Worm (Caenorhabditis elegans) whole organism, L4 larva: ENCODE results near the gene dpf-1.
A peak's percentile ranks its signal among the peaks of the same experiment; 100 is the strongest.

ENCODE experiments used
- F26F4.8 ChIP-seq: fragments of 200-800 bp; sonication (Bioruptor generic); conservative IDR thresholded peaks from 2 replicates; pipeline ENCODE4 v1.3.6; 2022; ENCODE audit warnings: missing genetic modification characterization, missing compliant biosample characterization
- F44E2.7 ChIP-seq: fragments of 200-800 bp; sonication (Bioruptor generic); IDR thresholded peaks from 2 replicates; pipeline ENCODE4 v2.1.2; 2022; ENCODE audit warnings: missing genetic modification characterization, missing compliant biosample characterization
- T26A8.4 ChIP-seq: fragments of 200-800 bp; sonication (Bioruptor generic); IDR thresholded peaks from 2 replicates; pipeline ENCODE4 v1.3.6; 2022; ENCODE audit warnings: missing genetic modification characterization, missing compliant biosample characterization
- Y105C5A.15 ChIP-seq: fragments of 200-800 bp; sonication (Bioruptor generic); IDR thresholded peaks from 2 replicates; pipeline ENCODE4 v1.3.6; 2022; ENCODE audit warnings: missing genetic modification characterization, missing compliant biosample characterization
- Y75B8A.6 ChIP-seq: fragments of 200-800 bp; sonication (Bioruptor generic); IDR thresholded peaks from 2 replicates; pipeline ENCODE4 v1.3.6; 2022; ENCODE audit warnings: missing genetic modification reagents, missing genetic modification characterization, missing compliant biosample characterization
- aha-1 ChIP-seq: fragments of 150-350 bp; peaks from one replicate; lab custom pipeline; 2014; ENCODE audit warnings: missing biosample characterization, missing genetic modification characterization
- ama-1 ChIP-seq: fragments of 150-350 bp; optimal IDR thresholded peaks from 2 replicates; lab custom pipeline; 2014; ENCODE audit warnings: inconsistent platforms, mixed read lengths
- arid-1 ChIP-seq: fragments of 200-800 bp; sonication (Bioruptor generic); conservative IDR thresholded peaks from 2 replicates; pipeline ENCODE4 v1.3.6; 2022; ENCODE audit warnings: missing genetic modification reagents, missing genetic modification characterization, missing compliant biosample characterization
- ceh-20 ChIP-seq: fragments of 200-800 bp; sonication (Bioruptor generic); IDR thresholded peaks from 2 replicates; pipeline ENCODE4 v1.3.6; 2022; ENCODE audit warnings: missing genetic modification reagents, missing genetic modification characterization, missing compliant biosample characterization
- ces-1 ChIP-seq: fragments of 150-350 bp; sonication (generic microtip); optimal IDR thresholded peaks from 4 replicates; lab custom pipeline; 2014; ENCODE audit warnings: missing biosample characterization, missing genetic modification reagents, missing genetic modification characterization
- daf-16 ChIP-seq, 3 experiments: sonication (generic microtip); optimal IDR thresholded peaks; 2 replicates each; lab custom pipeline; 2016 to 2017; ENCODE audit warnings: missing genetic modification characterization in 3 of 3, missing genetic modification reagents in 3 of 3, mild to moderate bottlenecking in 2 of 3, missing compliant biosample characterization in 2 of 3, missing biosample characterization in 1 of 3, moderate library complexity in 1 of 3
- dmd-6 ChIP-seq: fragments of 200-800 bp; sonication (Bioruptor generic); IDR thresholded peaks from 2 replicates; pipeline ENCODE4 v1.3.6; 2022; ENCODE audit warnings: missing genetic modification reagents, missing genetic modification characterization, missing compliant biosample characterization
- dmd-8 ChIP-seq: fragments of 200-800 bp; sonication (Bioruptor generic); IDR thresholded peaks from 2 replicates; pipeline ENCODE4 v1.3.6; 2022; ENCODE audit warnings: missing genetic modification characterization, missing compliant biosample characterization
- dpl-1 ChIP-seq: fragments of 150-350 bp; optimal IDR thresholded peaks from 2 replicates; lab custom pipeline; 2014; ENCODE audit warnings: missing biosample characterization, missing genetic modification reagents, missing genetic modification characterization
- duxl-1 ChIP-seq: sonication (generic microtip); optimal IDR thresholded peaks from 2 replicates; lab custom pipeline; 2016; ENCODE audit warnings: mild to moderate bottlenecking, missing genetic modification characterization, moderate library complexity, missing compliant biosample characterization; ENCODE audit not compliant: poor library complexity
- dve-1 ChIP-seq: sonication (generic microtip); optimal IDR thresholded peaks from 2 replicates; lab custom pipeline; 2017; ENCODE audit warnings: antibody characterized with exemption, mild to moderate bottlenecking, missing genetic modification characterization, missing compliant biosample characterization; ENCODE audit not compliant: insufficient read depth
- egl-43 ChIP-seq: fragments of 200-800 bp; sonication (Bioruptor generic); IDR thresholded peaks from 2 replicates; pipeline ENCODE4 v1.3.6; 2022; ENCODE audit warnings: missing genetic modification reagents, missing genetic modification characterization, missing compliant biosample characterization
- gei-8 ChIP-seq: fragments of 200-800 bp; sonication (Bioruptor generic); optimal IDR thresholded peaks from 2 replicates; lab custom pipeline; 2018; ENCODE audit warnings: mild to moderate bottlenecking, missing genetic modification characterization, missing compliant biosample characterization
- hlh-11 ChIP-seq: fragments of 200-800 bp; sonication (Bioruptor generic); optimal IDR thresholded peaks from 2 replicates; lab custom pipeline; 2018; ENCODE audit warnings: mild to moderate bottlenecking, missing genetic modification characterization, missing compliant biosample characterization
- hmg-1.1 ChIP-seq: fragments of 200-800 bp; sonication (Bioruptor generic); IDR thresholded peaks from 2 replicates; pipeline ENCODE4 v1.3.6; 2022; ENCODE audit warnings: missing genetic modification reagents, missing genetic modification characterization, missing compliant biosample characterization
- jun-1 ChIP-seq: fragments of 150-350 bp; optimal IDR thresholded peaks from 2 replicates; lab custom pipeline; 2014; ENCODE audit warnings: missing biosample characterization, missing genetic modification reagents, missing genetic modification characterization
- lim-7 ChIP-seq: fragments of 200-800 bp; sonication (Bioruptor generic); IDR thresholded peaks from 2 replicates; pipeline ENCODE4 v1.3.6; 2022; ENCODE audit warnings: missing genetic modification characterization, missing compliant biosample characterization
- lin-1 ChIP-seq: fragments of 200-800 bp; sonication (Bioruptor generic); IDR thresholded peaks from 2 replicates; pipeline ENCODE4 v1.3.6; 2022; ENCODE audit warnings: missing genetic modification reagents, missing genetic modification characterization, missing compliant biosample characterization
- madf-5 ChIP-seq, 2 experiments: fragments of 200-800 bp; sonication (Bioruptor generic); IDR thresholded peaks; 2 replicates each; pipeline ENCODE4 v1.3.6; 2022; ENCODE audit warnings: missing compliant biosample characterization in 2 of 2, missing genetic modification characterization in 2 of 2
- madf-9 ChIP-seq: fragments of 200-800 bp; sonication (Bioruptor generic); conservative IDR thresholded peaks from 2 replicates; pipeline ENCODE4 v1.3.6; 2022; ENCODE audit warnings: missing genetic modification reagents, missing genetic modification characterization, missing compliant biosample characterization
- mes-2 ChIP-seq: sonication (generic microtip); optimal IDR thresholded peaks from 2 replicates; lab custom pipeline; 2016; ENCODE audit warnings: missing genotype, mild to moderate bottlenecking, missing genetic modification characterization, missing compliant biosample characterization; ENCODE audit not compliant: poor library complexity, severe bottlenecking
- nhr-10 ChIP-seq: fragments of 150-350 bp; optimal IDR thresholded peaks from 2 replicates; lab custom pipeline; 2014; ENCODE audit warnings: missing biosample characterization, missing genetic modification characterization
- nhr-76 ChIP-seq: fragments of 150-350 bp; optimal IDR thresholded peaks from 2 replicates; lab custom pipeline; 2014; ENCODE audit warnings: missing biosample characterization, missing genetic modification characterization
- pha-4 ChIP-seq, 2 experiments: fragments of 150-350 bp in 1 of 2; fragments of 200-800 bp in 1 of 2; sonication (Bioruptor generic) in 1 of 2; IDR thresholded peaks in 1 of 2; optimal IDR thresholded peaks in 1 of 2; 2 replicates each; pipeline versions ENCODE4 v1.3.6 to Lab custom; 2014 to 2022; ENCODE audit warnings: missing genetic modification characterization in 2 of 2, missing genetic modification reagents in 2 of 2, missing biosample characterization in 1 of 2, missing compliant biosample characterization in 1 of 2
- pqm-1 ChIP-seq: sonication (generic microtip); optimal IDR thresholded peaks from 2 replicates; lab custom pipeline; 2017; ENCODE audit warnings: missing biosample characterization, missing genetic modification characterization
- set-16 ChIP-seq: fragments of 200-800 bp; sonication (Bioruptor generic); IDR thresholded peaks from 2 replicates; pipeline ENCODE4 v1.3.6; 2022; ENCODE audit warnings: missing genetic modification reagents, missing genetic modification characterization, missing compliant biosample characterization
- snpc-1.2 ChIP-seq: fragments of 200-800 bp; sonication (Bioruptor generic); IDR thresholded peaks from 2 replicates; pipeline ENCODE4 v1.3.6; 2022; ENCODE audit warnings: missing genetic modification reagents, missing genetic modification characterization, missing compliant biosample characterization
- spr-1 ChIP-seq: sonication (generic microtip); optimal IDR thresholded peaks from 2 replicates; lab custom pipeline; 2016; ENCODE audit warnings: mild to moderate bottlenecking, missing genetic modification characterization, missing compliant biosample characterization
- tag-97 ChIP-seq: fragments of 200-800 bp; sonication (Bioruptor generic); IDR thresholded peaks from 2 replicates; pipeline ENCODE4 v1.3.6; 2022; ENCODE audit warnings: missing genetic modification characterization, missing compliant biosample characterization
- unc-130 ChIP-seq: sonication (generic microtip); optimal IDR thresholded peaks from 2 replicates; lab custom pipeline; 2016; ENCODE audit warnings: missing genetic modification reagents, missing genetic modification characterization, missing compliant biosample characterization
- unc-39 ChIP-seq: sonication (generic microtip); optimal IDR thresholded peaks from 2 replicates; lab custom pipeline; 2017; ENCODE audit warnings: missing biosample characterization, missing genetic modification characterization
- vab-7 ChIP-seq: fragments of 200-800 bp; sonication (Bioruptor generic); IDR thresholded peaks from 2 replicates; pipeline ENCODE4 v1.3.6; 2022; ENCODE audit warnings: missing genetic modification reagents, missing genetic modification characterization, missing compliant biosample characterization
- ztf-11 ChIP-seq: fragments of 150-350 bp; optimal IDR thresholded peaks from 2 replicates; lab custom pipeline; 2014; ENCODE audit warnings: missing biosample characterization, missing genetic modification characterization

The dpf-1 gene

DNA sequence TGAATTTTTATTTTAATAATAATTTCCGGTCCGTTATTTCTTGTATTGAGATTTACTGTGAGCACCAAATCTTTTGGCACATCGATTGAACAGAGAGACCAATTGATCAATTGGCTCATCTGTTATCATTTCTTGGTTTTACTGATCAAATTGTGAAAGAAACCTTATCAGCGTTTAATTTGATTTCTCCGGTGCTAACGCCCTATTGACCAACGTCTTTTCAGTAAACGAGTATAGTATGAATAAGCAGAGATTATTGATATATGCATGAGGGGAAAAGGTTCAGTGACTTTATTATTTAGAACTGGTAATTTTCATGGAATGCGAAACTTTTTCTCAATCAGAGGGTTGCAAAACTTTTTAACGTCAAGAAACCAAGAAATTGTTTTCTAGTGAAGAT lies 8.0 kb downstream of the dpf-1 start:
- peak; percentile 34 for TF ChIP-seq pqm-1 (tag; lab: Kevin White, UChicago)
- no peak for TF ChIP-seq Y105C5A.15
- TF ChIP-seq unc-39 (tag; lab: Kevin White, UChicago) = no peak
- peak; percentile 11 for TF ChIP-seq mes-2
- no peak for TF ChIP-seq daf-16 (GFP tag; optimal IDR thresholded peaks at IDR 0.05; lab: Kevin White, UChicago)
- TF ChIP-seq daf-16 (tag; optimal IDR thresholded peaks at IDR 0.05; lab: Kevin White, UChicago) = peak; percentile 90
- no peak for TF ChIP-seq egl-43 (GFP tag; lab: Robert Waterston, UW)
- TF ChIP-seq dmd-6 = peak; percentile 32

DNA sequence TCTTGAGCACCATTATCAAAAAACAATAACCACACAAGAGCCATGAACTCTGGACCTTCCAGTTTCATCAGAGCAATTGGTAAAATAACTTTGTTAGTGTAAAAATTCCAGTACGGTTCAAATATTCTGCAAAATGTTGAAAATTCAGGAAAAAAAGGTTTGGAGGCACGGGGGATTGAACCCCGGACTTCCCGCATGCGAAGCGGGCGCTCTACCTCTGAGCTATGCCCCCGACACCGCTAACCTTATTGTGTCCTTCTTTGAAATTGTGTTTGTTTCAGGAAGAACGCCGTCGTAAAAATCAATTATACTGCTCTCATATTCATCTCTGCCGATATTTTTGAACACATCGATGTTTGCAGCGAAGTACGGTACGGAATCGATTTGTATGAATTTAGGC lies 8.7 kb downstream of the dpf-1 start:
- TF ChIP-seq vab-7 (0 out of 2 replicates have a peak, but pooled peaks have one; percentile 28), nhr-76 (no peak), spr-1 (tag; lab: Kevin White, UChicago) (peak; percentile 36), snpc-1.2 (0 out of 2 replicates have a peak, but pooled peaks have one; percentile 51), F44E2.7 (GFP tag; lab: Robert Waterston, UW) (no peak), ztf-11 (tag; lab: Kevin White, UChicago) (no peak), lin-1 (GFP tag; lab: Robert Waterston, UW) (0 out of 2 replicates have a peak, but pooled peaks have one; percentile 32), dve-1 (tag; lab: Kevin White, UChicago) (peak; percentile 21), mes-2 (peak; percentile 49), duxl-1 (peak; percentile 14), ama-1 (lab: Kevin White, UChicago) (no peak), madf-9 (no peak), set-16 (GFP tag; lab: Robert Waterston, UW) (no peak), unc-130 (GFP tag; lab: Kevin White, UChicago) (peak; percentile 12), nhr-10 (tag; lab: Kevin White, UChicago) (no peak), T26A8.4 (GFP tag; lab: Robert Waterston, UW) (no peak), F26F4.8 (GFP tag; lab: Robert Waterston, UW) (0 out of 2 replicates have a peak, but pooled peaks have one; percentile 10), ceh-20 (no peak), gei-8 (GFP tag; lab: Kevin White, UChicago) (peak; percentile 42), daf-16 (GFP tag; optimal IDR thresholded peaks at IDR 0.05; lab: Kevin White, UChicago) (peak in 1 of 2 experiments; percentile 7), daf-16 (tag; optimal IDR thresholded peaks at IDR 0.05; lab: Kevin White, UChicago) (peak; percentile 22), pha-4 (GFP tag; IDR thresholded peaks at IDR 0.05; lab: Robert Waterston, UW) (peak; percentile 13; the same call in 1 of the 2 replicates), pha-4 (tag; optimal IDR thresholded peaks at IDR 0.05; lab: Kevin White, UChicago) (no peak), dpl-1 (GFP tag; lab: Kevin White, UChicago) (no peak), dmd-8 (GFP tag; lab: Robert Waterston, UW) (peak; percentile 73; the same call in 1 of the 2 replicates), ces-1 (no peak), egl-43 (GFP tag; lab: Robert Waterston, UW) (peak; percentile 83), hlh-11 (tag; lab: Kevin White, UChicago) (peak; percentile 2), Y75B8A.6 (GFP tag; lab: Robert Waterston, UW) (peak; percentile 40; the same call in 1 of the 2 replicates), tag-97 (GFP tag; lab: Robert Waterston, UW) (no peak), hmg-1.1 (GFP tag; lab: Robert Waterston, UW) (no peak), aha-1 (tag; lab: Kevin White, UChicago) (peak; percentile 14), arid-1 (GFP tag; lab: Robert Waterston, UW) (peak; percentile 56; the same call in 1 of the 2 replicates), jun-1 (no peak), lim-7 (GFP tag; lab: Robert Waterston, UW) (peak; percentile 68), madf-5 (GFP tag; IDR thresholded peaks at IDR 0.05; lab: Robert Waterston, UW) (peak in 1 of 2 experiments; percentile 32; a peak in 1 of 4 replicates)
